Fruit fly (Drosophila melanogaster): ENCODE results near the gene CG10993.

DNA sequence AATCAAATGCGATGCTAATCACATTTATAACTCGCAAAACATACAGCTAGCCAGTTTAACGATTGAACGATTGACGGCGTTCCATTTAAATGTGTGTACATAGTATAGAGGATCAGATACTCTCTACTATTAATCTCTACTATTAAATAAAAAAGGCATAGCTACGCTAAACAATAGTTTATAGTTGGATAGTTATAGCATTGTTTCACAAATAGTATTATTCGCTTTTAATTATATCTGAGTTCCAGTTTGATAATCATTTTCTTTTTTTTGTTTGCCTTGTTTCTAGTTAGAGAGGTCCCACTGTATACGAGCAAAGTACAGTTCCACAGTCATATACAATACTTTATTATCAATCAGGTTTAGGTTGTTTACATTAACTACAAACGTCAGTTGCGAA lies 11.2 kb downstream of the CG10993 start:
- peak; percentile 4 for TF ChIP-seq gl (tag; optimal IDR thresholded peaks at IDR 0.05)
- TF ChIP-seq Ets98B (GFP tag; IDR thresholded peaks at IDR 0.05), result peak; percentile 33; the same call in 1 of the 2 replicates

Data from whole organism, pupa.